Worm (Caenorhabditis elegans): ENCODE results near the gene ins-6.

ins-6 gene

ce11 chrII:5969303-5969702, 30.9 kb upstream of the ins-6 start, which contains the start of gene B0034.4:
Gene B0034.4, minus strand, starts transcription at chrII:5969531.
- no peak for TF ChIP-seq F52B5.7 (tag; optimal IDR thresholded peaks at IDR 0.05)
- no peak for TF ChIP-seq bed-2 (GFP tag; IDR thresholded peaks at IDR 0.05)

DNA sequence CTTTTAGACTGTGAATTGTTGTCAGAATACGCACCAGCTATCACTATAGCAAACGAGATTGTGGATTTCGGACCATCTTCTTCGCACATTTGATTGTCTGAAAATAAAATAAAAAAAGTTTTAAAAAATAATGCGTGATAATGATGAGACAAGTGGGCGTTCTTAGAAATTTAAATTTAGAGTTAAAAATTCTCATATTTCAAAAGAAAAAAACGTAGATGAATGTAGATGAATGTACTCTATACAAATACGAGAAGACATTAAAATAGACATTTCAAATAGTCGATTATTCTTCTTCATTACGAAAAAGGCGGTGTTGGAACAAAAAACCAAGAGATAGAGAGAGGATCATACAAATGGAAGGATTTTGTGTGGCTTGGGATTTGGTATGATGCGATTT, 25.4 kb upstream of the ins-6 start, which contains the start of gene B0034.5:
B0034.5 (minus strand) TSS at position 101 of the 400 bp plus-strand sequence.
- no peak for TF ChIP-seq B0035.1 (tag; optimal IDR thresholded peaks at IDR 0.05)
- no peak for TF ChIP-seq F39B2.1 (GFP tag; IDR thresholded peaks at IDR 0.05)
- no peak for TF ChIP-seq aptf-3 (GFP tag; IDR thresholded peaks at IDR 0.05)
- TF ChIP-seq madf-8 (GFP tag; conservative IDR thresholded peaks at IDR 0.05) = no peak
- TF ChIP-seq Y95B8A.8 (GFP tag; IDR thresholded peaks at IDR 0.05) = no peak
- no peak for TF ChIP-seq madf-10 (tag; optimal IDR thresholded peaks at IDR 0.05)
- no peak for TF ChIP-seq ekl-4 (GFP tag; IDR thresholded peaks at IDR 0.05)
- TF ChIP-seq lsl-1 (GFP tag; optimal IDR thresholded peaks at IDR 0.05) = no peak

DNA sequence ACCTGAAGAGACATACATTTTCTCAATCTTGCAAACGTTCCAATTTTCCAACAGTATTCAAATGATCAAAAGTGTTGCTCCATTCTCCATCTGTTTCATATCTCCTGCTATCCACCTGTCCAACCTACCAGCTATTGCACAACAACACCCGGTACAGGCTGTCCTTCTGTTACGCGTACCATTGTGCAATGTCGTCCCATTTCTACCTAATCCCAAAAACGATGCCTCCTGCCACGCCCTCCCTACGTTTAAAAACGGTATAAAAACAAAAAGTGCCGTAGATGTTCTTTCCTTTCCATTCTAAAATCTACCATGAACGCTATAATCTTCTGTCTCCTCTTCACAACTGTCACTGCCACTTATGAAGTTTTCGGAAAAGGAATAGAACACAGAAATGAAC, 12.0 kb upstream of the ins-6 start, which contains the start of gene ins-2:
ins-2 (plus strand) TSS at position 301 of the 400 bp plus-strand sequence.
- TF ChIP-seq hlh-26 (GFP tag; conservative IDR thresholded peaks at IDR 0.05) = no peak

- no peak for TF ChIP-seq nfyb-1 (GFP tag; IDR thresholded peaks at IDR 0.05)
- TF ChIP-seq unc-130 (GFP tag; optimal IDR thresholded peaks at IDR 0.05) = no peak
- TF ChIP-seq ceh-91 (GFP tag; IDR thresholded peaks at IDR 0.05) = no peak
- TF ChIP-seq ztf-18 (tag; optimal IDR thresholded peaks at IDR 0.05) = no peak
- TF ChIP-seq hrde-1 (tag; optimal IDR thresholded peaks at IDR 0.05; ENCODE audit: borderline replicate concordance) = no peak
- no peak for TF ChIP-seq ceh-100 (GFP tag; IDR thresholded peaks at IDR 0.05)
These were observed 9.6 kb upstream of the ins-6 start, which contains the start of gene ins-3 for ce11 chrII:5990668-5991067. Gene ins-3, minus strand, starts transcription at chrII:5990768.

- TF ChIP-seq hmg-20 (GFP tag; IDR thresholded peaks at IDR 0.05) (no peak), ceh-40 (GFP tag; IDR thresholded peaks at IDR 0.05) (no peak), cebp-1 (GFP tag; IDR thresholded peaks at IDR 0.05) (no peak), cebp-1 (tag; optimal IDR thresholded peaks at IDR 0.05) (no peak)
These were observed 4.2 kb upstream of the ins-6 start, which contains the start of gene ins-4 for ce11 chrII:5996066-5996465. Gene ins-4, plus strand, starts transcription at chrII:5996366.

DNA sequence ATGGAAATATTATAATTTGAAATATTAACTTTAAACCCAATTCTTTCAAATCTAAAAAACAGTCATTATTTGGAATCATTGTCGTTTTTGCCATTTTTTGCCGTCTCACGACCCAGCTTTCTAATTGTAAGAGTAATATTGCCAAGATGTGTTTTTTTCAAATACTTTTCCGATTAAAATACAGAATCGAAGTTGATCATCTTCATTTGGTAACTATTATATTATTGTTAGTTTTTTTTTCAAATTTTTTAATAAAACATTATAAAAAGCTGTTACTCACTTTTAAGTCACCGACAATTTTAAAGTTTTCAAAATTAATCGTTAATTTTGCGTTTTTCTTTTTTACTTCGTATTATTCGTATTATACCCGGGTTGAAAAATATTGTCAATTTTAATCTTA, 3.0 kb upstream of the ins-6 start, which contains the start of gene ins-5:
ins-5 (plus strand) TSS at position 301 of the 400 bp plus-strand sequence.
- TF ChIP-seq sptf-2 (GFP tag; optimal IDR thresholded peaks at IDR 0.05) = no peak
- TF ChIP-seq madf-10 (tag; optimal IDR thresholded peaks at IDR 0.05) = no peak
- no peak for TF ChIP-seq die-1 (tag; optimal IDR thresholded peaks at IDR 0.05)
- no peak for TF ChIP-seq cebp-1 (GFP tag; IDR thresholded peaks at IDR 0.05)
- no peak for TF ChIP-seq cebp-1 (tag; optimal IDR thresholded peaks at IDR 0.05)
- no peak for TF ChIP-seq Y53G8AR.9 (GFP tag; conservative IDR thresholded peaks at IDR 0.05)
- no peak for TF ChIP-seq F37B4.10 (GFP tag; IDR thresholded peaks at IDR 0.05)
- TF ChIP-seq F23B12.7 (tag; optimal IDR thresholded peaks at IDR 0.05; ENCODE audit: insufficient read depth) = no peak
- no peak for TF ChIP-seq K11D2.4 (GFP tag; IDR thresholded peaks at IDR 0.05)
- no peak for TF ChIP-seq dox-1 (GFP tag; IDR thresholded peaks at IDR 0.05)
- no peak for TF ChIP-seq pha-4 (tag; optimal IDR thresholded peaks at IDR 0.05)
- no peak for TF ChIP-seq snpc-1.3 (tag; optimal IDR thresholded peaks at IDR 0.05; ENCODE audit: insufficient read depth)
- no peak for TF ChIP-seq F52B5.7 (tag; optimal IDR thresholded peaks at IDR 0.05)
- no peak for TF ChIP-seq mxl-1 (tag; optimal IDR thresholded peaks at IDR 0.05)
- no peak for TF ChIP-seq ztf-18 (tag; optimal IDR thresholded peaks at IDR 0.05)
- TF ChIP-seq K12H6.12 (tag; optimal IDR thresholded peaks at IDR 0.05) = no peak
- TF ChIP-seq mcd-1 (GFP tag; IDR thresholded peaks at IDR 0.05) = no peak
